Fruit fly (Drosophila melanogaster) whole organism, embryonic: ENCODE data around the gene hydra.

ENCODE experiments used
- C15 ChIP-seq: fragments of 200-800 bp; sonication (Bioruptor generic); IDR thresholded peaks from 3 replicates; pipeline ENCODE4 v1.3.6; 2022; ENCODE audit warnings: missing biosample characterization, missing genetic modification characterization
- CG10147 ChIP-seq: fragments of 200-800 bp; sonication (Bioruptor generic); optimal IDR thresholded peaks from 2 replicates; lab custom pipeline; 2019; ENCODE audit warnings: missing biosample characterization, mild to moderate bottlenecking, missing genetic modification characterization, moderate library complexity
- CG10979 ChIP-seq: fragments of 200-800 bp; sonication (Bioruptor generic); optimal IDR thresholded peaks from 2 replicates; lab custom pipeline; 2018; ENCODE audit warnings: missing biosample characterization, mild to moderate bottlenecking, missing genetic modification characterization, moderate library complexity
- CG11560 ChIP-seq: fragments of 200-800 bp; sonication (Bioruptor generic); IDR thresholded peaks from 3 replicates; pipeline ENCODE4 v1.3.6; 2022; ENCODE audit warnings: missing biosample characterization, missing genetic modification characterization
- CG1529 ChIP-seq: fragments of 200-800 bp; sonication (Bioruptor generic); optimal IDR thresholded peaks from 3 replicates; lab custom pipeline; 2018; ENCODE audit warnings: missing biosample characterization, missing genetic modification characterization
- CG16815 ChIP-seq: fragments of 200-800 bp; sonication (Bioruptor generic); optimal IDR thresholded peaks from 3 replicates; lab custom pipeline; 2017; ENCODE audit warnings: missing biosample characterization, mild to moderate bottlenecking, missing genetic modification characterization
- CG17802 ChIP-seq: fragments of 200-800 bp; sonication (Bioruptor generic); optimal IDR thresholded peaks from 2 replicates; lab custom pipeline; 2018; ENCODE audit warnings: missing biosample characterization, mild to moderate bottlenecking, missing genetic modification characterization, moderate library complexity
- CG18262 ChIP-seq: fragments of 200-800 bp; optimal IDR thresholded peaks from 3 replicates; lab custom pipeline; 2019; ENCODE audit warnings: missing biosample characterization, mild to moderate bottlenecking, missing genetic modification characterization, moderate library complexity
- CG30431 ChIP-seq: fragments of 200-800 bp; sonication (Bioruptor generic); optimal IDR thresholded peaks from 2 replicates; lab custom pipeline; 2017; ENCODE audit warnings: missing biosample characterization, missing genetic modification characterization
- CG31441 ChIP-seq: fragments of 200-800 bp; sonication (Bioruptor generic); IDR thresholded peaks from 2 replicates; pipeline ENCODE4 v1.3.6; 2022; ENCODE audit warnings: missing biosample characterization, missing genetic modification characterization
- CG6765 ChIP-seq: fragments of 200-800 bp; sonication (Bioruptor generic); optimal IDR thresholded peaks from 3 replicates; lab custom pipeline; 2017; ENCODE audit warnings: missing biosample characterization, mild to moderate bottlenecking, missing genetic modification characterization
- CTCF ChIP-seq: fragments of 200-800 bp; sonication (Bioruptor generic); optimal IDR thresholded peaks from 2 replicates; lab custom pipeline; 2017; ENCODE audit warnings: missing biosample characterization, mild to moderate bottlenecking, missing genetic modification characterization, moderate library complexity
- Camta ChIP-seq: fragments of 200-800 bp; sonication (Bioruptor generic); optimal IDR thresholded peaks from 2 replicates; lab custom pipeline; 2016; ENCODE audit warnings: missing biosample characterization, missing genetic modification characterization
- D ChIP-seq, 2 experiments: fragments of 200-800 bp in 1 of 2; fragments of >200 bp in 1 of 2; sonication (Bioruptor generic) in 1 of 2; optimal IDR thresholded peaks; 2 replicates in 1 of 2; 3 replicates in 1 of 2; lab custom pipeline; 2017; ENCODE audit warnings: mild to moderate bottlenecking in 1 of 2, missing biosample characterization in 1 of 2, missing genetic modification characterization in 1 of 2, missing genetic modification reagents in 1 of 2
- Dip2 ChIP-seq: fragments of 200-800 bp; sonication (Bioruptor generic); IDR thresholded peaks from 2 replicates; pipeline ENCODE4 v1.3.6; 2022; ENCODE audit warnings: missing biosample characterization, missing genetic modification characterization
- Dp ChIP-seq: fragments of 200-800 bp; sonication (Bioruptor generic); optimal IDR thresholded peaks from 2 replicates; lab custom pipeline; 2018; ENCODE audit warnings: missing biosample characterization, mild to moderate bottlenecking, missing genetic modification characterization, moderate library complexity
- E2f2 ChIP-seq: fragments of 200-800 bp; sonication (Bioruptor generic); IDR thresholded peaks from 2 replicates; pipeline ENCODE4 v1.3.6; 2022; ENCODE audit warnings: missing biosample characterization, missing genetic modification characterization
- Ets97D ChIP-seq: fragments of 200-800 bp; sonication (Bioruptor generic); optimal IDR thresholded peaks from 3 replicates; lab custom pipeline; 2016; ENCODE audit warnings: missing biosample characterization, missing genetic modification characterization
- Hmr ChIP-seq: fragments of 200-800 bp; sonication (Bioruptor generic); optimal IDR thresholded peaks from 3 replicates; lab custom pipeline; 2017; ENCODE audit warnings: mild to moderate bottlenecking, missing biosample characterization, missing genetic modification reagents, missing genetic modification characterization
- Jarid2 ChIP-seq: fragments of 200-800 bp; sonication (Bioruptor generic); optimal IDR thresholded peaks from 3 replicates; lab custom pipeline; 2017; ENCODE audit warnings: mild to moderate bottlenecking, missing biosample characterization, missing genetic modification reagents, missing genetic modification characterization
- Lhr ChIP-seq: fragments of 200-800 bp; sonication (Bioruptor generic); optimal IDR thresholded peaks from 3 replicates; lab custom pipeline; 2017; ENCODE audit warnings: mild to moderate bottlenecking, missing biosample characterization, missing genetic modification reagents, missing genetic modification characterization
- Nf-YA ChIP-seq: fragments of 200-800 bp; sonication (Bioruptor generic); IDR thresholded peaks from 2 replicates; pipeline ENCODE4 v1.3.6; 2022; ENCODE audit warnings: missing biosample characterization, missing genetic modification characterization
- Nf-YB ChIP-seq: fragments of 200-800 bp; sonication (Bioruptor generic); optimal IDR thresholded peaks from 3 replicates; lab custom pipeline; 2019; ENCODE audit warnings: missing biosample characterization, mild to moderate bottlenecking, missing genetic modification characterization, moderate library complexity
- Nf-YC ChIP-seq: fragments of 200-800 bp; optimal IDR thresholded peaks from 3 replicates; lab custom pipeline; 2019; ENCODE audit warnings: missing biosample characterization, mild to moderate bottlenecking, missing genetic modification characterization, moderate library complexity
- Sry-β ChIP-seq: fragments of 200-800 bp; sonication (Bioruptor generic); optimal IDR thresholded peaks from 2 replicates; lab custom pipeline; 2018; ENCODE audit warnings: missing biosample characterization, mild to moderate bottlenecking, missing genetic modification characterization, moderate library complexity
- Vsx1 ChIP-seq: fragments of 200-800 bp; sonication (Bioruptor generic); optimal IDR thresholded peaks from 2 replicates; lab custom pipeline; 2017; ENCODE audit warnings: missing biosample characterization, mild to moderate bottlenecking, missing genetic modification characterization, missing genetic modification reagents
- Xbp1 ChIP-seq: fragments of 200-800 bp; sonication (Bioruptor generic); optimal IDR thresholded peaks from 3 replicates; lab custom pipeline; 2016; ENCODE audit warnings: missing biosample characterization, mild to moderate bottlenecking, missing genetic modification characterization
- ab ChIP-seq: fragments of 200-800 bp; sonication (Bioruptor generic); optimal IDR thresholded peaks from 2 replicates; lab custom pipeline; 2016; ENCODE audit warnings: missing biosample characterization, missing genetic modification characterization
- bcd ChIP-seq: fragments of 200-800 bp; sonication (Bioruptor generic); optimal IDR thresholded peaks from 2 replicates; lab custom pipeline; 2017; ENCODE audit warnings: missing biosample characterization, mild to moderate bottlenecking, missing genetic modification characterization
- cwo ChIP-seq: fragments of 200-800 bp; sonication (Bioruptor generic); optimal IDR thresholded peaks from 3 replicates; lab custom pipeline; 2017; ENCODE audit warnings: missing biosample characterization, missing genetic modification characterization, mild to moderate bottlenecking, moderate library complexity, missing genetic modification reagents
- emc ChIP-seq: fragments of 200-800 bp; sonication (Bioruptor generic); optimal IDR thresholded peaks from 2 replicates; lab custom pipeline; 2016; ENCODE audit warnings: missing biosample characterization, missing genetic modification characterization
- grau ChIP-seq: fragments of 200-800 bp; optimal IDR thresholded peaks from 3 replicates; lab custom pipeline; 2019; ENCODE audit warnings: missing biosample characterization, mild to moderate bottlenecking, missing genetic modification characterization, moderate library complexity
- jumu ChIP-seq: fragments of 200-800 bp; sonication (Bioruptor generic); optimal IDR thresholded peaks from 3 replicates; lab custom pipeline; 2016; ENCODE audit warnings: missing biosample characterization, missing genetic modification characterization
- nom ChIP-seq: fragments of 200-800 bp; sonication (Bioruptor generic); optimal IDR thresholded peaks from 2 replicates; lab custom pipeline; 2017; ENCODE audit warnings: missing biosample characterization, missing genetic modification characterization, mild to moderate bottlenecking, moderate library complexity, missing genetic modification reagents
- phol ChIP-seq: fragments of 200-800 bp; sonication (Bioruptor generic); optimal IDR thresholded peaks from 3 replicates; lab custom pipeline; 2018; ENCODE audit warnings: missing biosample characterization, mild to moderate bottlenecking, missing genetic modification characterization, moderate library complexity
- ro ChIP-seq: fragments of 200-800 bp; sonication (Bioruptor generic); IDR thresholded peaks from 2 replicates; pipeline ENCODE4 v1.3.6; 2022; ENCODE audit warnings: missing biosample characterization, missing genetic modification characterization
- run ChIP-seq: fragments of 200-800 bp; sonication (Bioruptor generic); optimal IDR thresholded peaks from 3 replicates; lab custom pipeline; 2018; ENCODE audit warnings: missing biosample characterization, mild to moderate bottlenecking, missing genetic modification characterization
- sens-2 ChIP-seq: fragments of 200-800 bp; sonication (Bioruptor generic); IDR thresholded peaks from 2 replicates; pipeline ENCODE4 v1.3.6; 2022; ENCODE audit warnings: missing biosample characterization, missing genetic modification characterization
- sisA ChIP-seq: fragments of 200-800 bp; sonication (Bioruptor generic); IDR thresholded peaks from 2 replicates; pipeline ENCODE4 v1.3.6; 2022; ENCODE audit warnings: missing biosample characterization, missing genetic modification characterization
- stwl ChIP-seq: fragments of 200-800 bp; sonication (Bioruptor generic); optimal IDR thresholded peaks from 3 replicates; lab custom pipeline; 2018; ENCODE audit warnings: missing biosample characterization, mild to moderate bottlenecking, missing genetic modification characterization, moderate library complexity
- wdn ChIP-seq: fragments of 200-800 bp; sonication (Bioruptor generic); IDR thresholded peaks from 2 replicates; pipeline ENCODE4 v1.3.6; 2022; ENCODE audit warnings: missing biosample characterization, missing genetic modification characterization
- wek ChIP-seq: fragments of 200-800 bp; sonication (Bioruptor generic); optimal IDR thresholded peaks from 3 replicates; lab custom pipeline; 2018; ENCODE audit warnings: missing biosample characterization, mild to moderate bottlenecking, missing genetic modification characterization, moderate library complexity
- wor ChIP-seq: fragments of 200-800 bp; sonication (Bioruptor generic); IDR thresholded peaks from 2 replicates; pipeline ENCODE4 v1.3.6; 2022; ENCODE audit warnings: missing biosample characterization, missing genetic modification characterization
- zen ChIP-seq: fragments of 200-800 bp; sonication (Bioruptor generic); optimal IDR thresholded peaks from 3 replicates; lab custom pipeline; 2018; ENCODE audit warnings: missing biosample characterization, mild to moderate bottlenecking, missing genetic modification characterization, moderate library complexity
- zen2 ChIP-seq: fragments of 200-800 bp; sonication (Bioruptor generic); IDR thresholded peaks from 3 replicates; pipeline ENCODE4 v1.3.6; 2022; ENCODE audit warnings: missing biosample characterization, missing genetic modification characterization; ENCODE audit not compliant: partially characterized antibody

The hydra gene

DNA sequence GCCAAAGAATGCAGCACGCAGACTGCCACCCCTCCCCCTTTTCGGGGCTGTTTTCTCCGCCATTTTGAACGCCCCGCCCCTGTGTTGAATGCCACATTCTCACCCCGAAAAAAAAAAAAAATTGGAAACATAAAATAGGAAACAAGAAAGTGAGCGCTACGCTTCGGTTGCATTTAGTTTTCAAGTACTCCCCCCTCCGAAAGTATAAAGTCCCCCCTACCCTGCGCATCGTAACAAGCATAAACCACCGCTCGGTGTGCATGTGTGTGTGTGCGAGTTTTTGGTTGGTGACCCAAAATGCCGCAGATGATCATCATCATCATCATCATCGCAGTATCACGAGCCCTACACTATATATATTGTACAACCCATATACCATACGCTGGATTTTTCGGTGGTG lies 33.5 kb downstream of the hydra start (continued):
- peak; percentile 56 for TF ChIP-seq run (tag; lab: Kevin White, UChicago)
- TF ChIP-seq Jarid2 (GFP tag; lab: Kevin White, UChicago): no peak
- no peak for TF ChIP-seq wor (GFP tag; lab: Robert Waterston, UW)
- peak; percentile 82 for TF ChIP-seq Nf-YC (tag; lab: Kevin White, UChicago)
- TF ChIP-seq wek (GFP tag; lab: Kevin White, UChicago): no peak
- peak; percentile 8 for TF ChIP-seq phol
- no peak for TF ChIP-seq ro
- TF ChIP-seq Nf-YB (GFP tag; lab: Kevin White, UChicago): peak; percentile 92

- TF ChIP-seq stwl (tag; lab: Kevin White, UChicago): peak; percentile 93
- no peak for TF ChIP-seq Camta
- no peak for TF ChIP-seq C15
- no peak for TF ChIP-seq Vsx1 (GFP tag; lab: Kevin White, UChicago)
- TF ChIP-seq CG17802 (tag; lab: Kevin White, UChicago): peak; percentile 51
Measured at dm6 chrX:20638054-20638453, 38.8 kb downstream of the hydra start.

- TF ChIP-seq Dp (peak; percentile 23), E2f2 (GFP tag; lab: Robert Waterston, UW) (peak; percentile 44; the same call in 1 of the 2 replicates), Jarid2 (GFP tag; lab: Kevin White, UChicago) (no peak), CTCF (GFP tag; lab: Kevin White, UChicago) (peak; percentile 89)
Measured at dm6 chrX:20636724-20637123, 40.1 kb downstream of the hydra start.

DNA sequence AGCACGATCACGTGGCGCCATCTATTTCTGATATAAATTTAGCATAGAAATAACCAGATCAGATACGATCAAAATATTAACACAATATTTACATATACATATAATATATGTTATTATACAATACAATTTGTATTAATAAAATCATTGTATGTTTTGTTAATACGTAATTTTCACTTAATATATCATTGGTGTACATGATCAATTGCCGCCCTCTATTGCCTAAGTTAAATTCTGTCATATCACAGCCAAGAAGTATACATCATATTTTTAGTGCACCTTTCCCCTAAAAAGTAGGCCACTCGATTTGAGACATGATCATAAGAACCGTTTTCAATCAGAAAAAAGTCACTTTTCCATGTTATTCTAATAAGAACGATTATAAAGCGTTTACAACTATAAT lies 44.7 kb downstream of the hydra start:
- TF ChIP-seq Ets97D (GFP tag; lab: Kevin White, UChicago): no peak
- no peak for TF ChIP-seq run (tag; lab: Kevin White, UChicago)
- TF ChIP-seq CG11560 (tag; lab: Robert Waterston, UW): no peak
- TF ChIP-seq CG31441 (GFP tag; lab: Robert Waterston, UW): 0 out of 2 replicates have a peak, but pooled peaks have one; percentile 20
- peak; percentile 93 for TF ChIP-seq Dip2 (GFP tag; lab: Robert Waterston, UW)
- peak; percentile 5 for TF ChIP-seq zen
- TF ChIP-seq nom (GFP tag; lab: Kevin White, UChicago): no peak
- no peak for TF ChIP-seq ab
- no peak for TF ChIP-seq D (optimal IDR thresholded peaks at IDR 0.05; lab: Kevin White, UChicago)
- TF ChIP-seq D (GFP tag; optimal IDR thresholded peaks at IDR 0.05; lab: Kevin White, UChicago): no peak
- TF ChIP-seq CG6765 (GFP tag; lab: Kevin White, UChicago): no peak
- no peak for TF ChIP-seq jumu (GFP tag; lab: Kevin White, UChicago)
- no peak for TF ChIP-seq CG10147 (GFP tag; lab: Kevin White, UChicago)
- peak; percentile 9; the same call in 1 of the 2 replicates for TF ChIP-seq sisA (GFP tag; lab: Robert Waterston, UW)
- no peak for TF ChIP-seq CG16815 (GFP tag; lab: Kevin White, UChicago)
- no peak for TF ChIP-seq CG1529 (GFP tag; lab: Kevin White, UChicago)
- TF ChIP-seq CTCF (GFP tag; lab: Kevin White, UChicago): peak; percentile 94
- TF ChIP-seq cwo (GFP tag; lab: Kevin White, UChicago): no peak
- peak; percentile 91 for TF ChIP-seq CG10979 (tag; lab: Kevin White, UChicago)
- no peak for TF ChIP-seq sens-2 (GFP tag; lab: Robert Waterston, UW)
- peak; percentile 1 for TF ChIP-seq Lhr (GFP tag; lab: Kevin White, UChicago)
- TF ChIP-seq zen2 (GFP tag; lab: Robert Waterston, UW): no peak
- TF ChIP-seq CG30431 (GFP tag; lab: Kevin White, UChicago): no peak
- no peak for TF ChIP-seq Xbp1 (GFP tag; lab: Kevin White, UChicago)
- no peak for TF ChIP-seq Sry-β (GFP tag; lab: Kevin White, UChicago)
- no peak for TF ChIP-seq Hmr (GFP tag; lab: Kevin White, UChicago)
- TF ChIP-seq CG18262 (tag; lab: Kevin White, UChicago): peak; percentile 14
- peak; percentile 9 for TF ChIP-seq stwl (tag; lab: Kevin White, UChicago)
- TF ChIP-seq emc: no peak
- no peak for TF ChIP-seq Nf-YA (GFP tag; lab: Robert Waterston, UW)
- TF ChIP-seq grau (tag; lab: Kevin White, UChicago): peak; percentile 29
- no peak for TF ChIP-seq bcd (GFP tag; lab: Kevin White, UChicago)
- no peak for TF ChIP-seq wdn (GFP tag; lab: Robert Waterston, UW)
